Worm (Caenorhabditis elegans): ENCODE results near the gene hda-6.

hda-6 gene

DNA sequence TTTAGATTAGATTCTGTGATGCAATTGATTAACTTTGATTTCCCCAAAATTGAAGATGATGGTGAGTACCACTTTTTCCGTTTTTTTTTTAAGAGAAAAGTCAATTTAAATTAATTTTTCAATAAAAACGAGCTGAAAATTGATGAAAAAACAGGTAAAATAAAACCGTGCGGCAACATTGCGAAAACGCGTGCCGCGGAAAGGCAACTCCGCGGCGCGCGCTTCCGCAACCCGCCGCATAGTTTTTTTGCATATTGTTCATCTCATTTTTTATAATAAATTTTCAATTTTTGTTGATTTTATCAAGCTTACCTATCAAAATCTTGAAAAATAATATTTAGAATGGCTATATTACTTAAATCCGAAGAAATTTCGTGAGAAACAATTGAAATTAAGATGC is 6.8 kb upstream of the hda-6 start (continued):
- TF ChIP-seq pbrm-1 (GFP tag; IDR thresholded peaks at IDR 0.05) (no peak), cebp-1 (GFP tag; IDR thresholded peaks at IDR 0.05) (no peak), cebp-1 (tag; optimal IDR thresholded peaks at IDR 0.05) (peak; percentile 6), F10E7.11 (tag; optimal IDR thresholded peaks at IDR 0.05) (no peak), F55B11.4 (tag; optimal IDR thresholded peaks at IDR 0.05; ENCODE audit: borderline replicate concordance, insufficient read depth) (no peak), ceh-100 (GFP tag; IDR thresholded peaks at IDR 0.05) (0 out of 2 replicates have a peak, but pooled peaks have one; percentile 26), tlf-1 (GFP tag; optimal IDR thresholded peaks at IDR 0.05) (no peak), ztf-26 (tag; optimal IDR thresholded peaks at IDR 0.05) (no peak), C06A6.2 (GFP tag; conservative IDR thresholded peaks at IDR 0.05) (no peak), ceh-79 (tag; optimal IDR thresholded peaks at IDR 0.05) (no peak), ccch-3 (GFP tag; optimal IDR thresholded peaks at IDR 0.05) (no peak), lsl-1 (GFP tag; optimal IDR thresholded peaks at IDR 0.05) (peak; percentile 9), Y53F4B.3 (GFP tag; IDR thresholded peaks at IDR 0.05) (no peak)

DNA sequence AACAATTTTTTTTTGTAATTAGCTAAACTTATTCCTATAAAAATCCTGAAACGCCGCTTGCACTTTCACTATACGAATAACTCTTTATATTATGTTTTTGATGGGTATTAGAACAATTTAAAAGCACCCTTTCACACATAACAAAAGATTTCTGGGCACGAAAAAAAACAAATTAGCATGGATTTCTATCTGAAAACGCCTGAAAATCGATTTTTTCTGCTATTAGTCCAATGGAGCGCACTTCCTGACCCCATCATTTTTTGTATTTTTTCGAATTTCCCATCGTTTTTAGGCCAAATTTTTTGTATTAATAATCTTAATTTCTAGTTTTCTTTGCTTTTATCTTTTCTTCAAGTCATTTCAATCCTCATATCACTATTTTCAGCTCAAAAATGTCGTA is 5.3 kb upstream of the hda-6 start, which contains the start of gene F41H10.3:
Gene F41H10.3, plus strand, starts transcription at position 388 of the 400 bp plus-strand sequence.
- TF ChIP-seq gei-17 (GFP tag; optimal IDR thresholded peaks at IDR 0.05): no peak
- TF ChIP-seq madf-10 (tag; optimal IDR thresholded peaks at IDR 0.05): no peak
- TF ChIP-seq C17E4.6 (GFP tag; IDR thresholded peaks at IDR 0.05): no peak
- TF ChIP-seq aptf-3 (GFP tag; IDR thresholded peaks at IDR 0.05): no peak
- no peak for TF ChIP-seq egrh-3 (GFP tag; IDR thresholded peaks at IDR 0.05)
- 0 out of 2 replicates have a peak, but pooled peaks have one; percentile 31 for TF ChIP-seq mcd-1 (GFP tag; IDR thresholded peaks at IDR 0.05)
- no peak for TF ChIP-seq nhr-90 (tag; optimal IDR thresholded peaks at IDR 0.05)
- no peak for TF ChIP-seq B0035.1 (tag; optimal IDR thresholded peaks at IDR 0.05)

ce11 chrIV:5368860-5369259 is 4.8 kb upstream of the hda-6 start:
- TF ChIP-seq snpc-4 (GFP tag; optimal IDR thresholded peaks at IDR 0.05): no peak
- peak in 2 of 4 experiments; percentile 20 to 67 for TF ChIP-seq snpc-4 (tag; optimal IDR thresholded peaks at IDR 0.05)
- TF ChIP-seq dox-1 (GFP tag; IDR thresholded peaks at IDR 0.05): peak; percentile 36; the same call in 1 of the 2 replicates
- no peak for TF ChIP-seq hmg-20 (GFP tag; IDR thresholded peaks at IDR 0.05)
- no peak for TF ChIP-seq ama-1 (optimal IDR thresholded peaks at IDR 0.05)
- no peak for TF ChIP-seq ama-1 (GFP tag; optimal IDR thresholded peaks at IDR 0.05)
- peak; percentile 63; the same call in 1 of the 2 replicates for TF ChIP-seq egl-18 (GFP tag; IDR thresholded peaks at IDR 0.05)
- no peak for TF ChIP-seq unc-130 (GFP tag; optimal IDR thresholded peaks at IDR 0.05)
- no peak for TF ChIP-seq cebp-1 (GFP tag; IDR thresholded peaks at IDR 0.05)
- peak; percentile 49 for TF ChIP-seq cebp-1 (tag; optimal IDR thresholded peaks at IDR 0.05)
- peak; percentile 46; the same call in 1 of the 2 replicates for TF ChIP-seq B0336.3 (GFP tag; IDR thresholded peaks at IDR 0.05)
- TF ChIP-seq zfh-2 (GFP tag; conservative IDR thresholded peaks at IDR 0.05): peak; percentile 63
- peak; percentile 67 for TF ChIP-seq mcd-1 (GFP tag; IDR thresholded peaks at IDR 0.05)
- no peak for TF ChIP-seq pha-4 (tag; optimal IDR thresholded peaks at IDR 0.05)
- peak; percentile 8 for TF ChIP-seq tbp1 (GFP tag; optimal IDR thresholded peaks at IDR 0.05)
- 0 out of 2 replicates have a peak, but pooled peaks have one; percentile 40 for TF ChIP-seq Y95B8A.8 (GFP tag; IDR thresholded peaks at IDR 0.05)
- TF ChIP-seq lin-54 (GFP tag; optimal IDR thresholded peaks at IDR 0.05): peak; percentile 6
- 0 out of 2 replicates have a peak, but pooled peaks have one; percentile 48 for TF ChIP-seq ekl-4 (GFP tag; IDR thresholded peaks at IDR 0.05)
- TF ChIP-seq madf-6 (GFP tag; IDR thresholded peaks at IDR 0.05): peak; percentile 52
- TF ChIP-seq pbrm-1 (GFP tag; IDR thresholded peaks at IDR 0.05): 0 out of 2 replicates have a peak, but pooled peaks have one; percentile 31
- TF ChIP-seq chd-7 (tag; optimal IDR thresholded peaks at IDR 0.05): no peak
- TF ChIP-seq nfyb-1 (GFP tag; IDR thresholded peaks at IDR 0.05): 0 out of 2 replicates have a peak, but pooled peaks have one; percentile 20
- TF ChIP-seq nhr-27 (tag; optimal IDR thresholded peaks at IDR 0.05): no peak
- peak; percentile 77 for TF ChIP-seq attf-5 (GFP tag; optimal IDR thresholded peaks at IDR 0.05)
- TF ChIP-seq rpc-1 (optimal IDR thresholded peaks at IDR 0.05): no peak
- TF ChIP-seq rpc-1 (tag; optimal IDR thresholded peaks at IDR 0.05): no peak
- TF ChIP-seq C17E4.6 (GFP tag; IDR thresholded peaks at IDR 0.05): peak; percentile 23; the same call in 1 of the 2 replicates
- TF ChIP-seq ztf-26 (tag; optimal IDR thresholded peaks at IDR 0.05): no peak
- TF ChIP-seq hmg-1.2 (GFP tag; IDR thresholded peaks at IDR 0.05): peak; percentile 93
- TF ChIP-seq nhr-80 (tag; optimal IDR thresholded peaks at IDR 0.05): peak; percentile 11

Measured in whole organism, young adult.